Fruit fly (Drosophila melanogaster) whole organism: Measurements from ENCODE around the gene sicily.

ENCODE experiments used
- CG8478 ChIP-seq: fragments of >200 bp; optimal IDR thresholded peaks from 2 replicates; lab custom pipeline; 2018; ENCODE audit warnings: inconsistent platforms
- Dll ChIP-seq: fragments of >200 bp; optimal IDR thresholded peaks from 2 replicates; lab custom pipeline; 2017
- EcR ChIP-seq, 2 experiments: fragments of >200 bp; optimal IDR thresholded peaks; 2 replicates each; lab custom pipeline; 2017; ENCODE audit warnings: missing biosample characterization in 2 of 2, missing genetic modification characterization in 2 of 2, missing genetic modification reagents in 2 of 2
- pan ChIP-seq: fragments of >200 bp; optimal IDR thresholded peaks from 2 replicates; lab custom pipeline; 2017
- psq ChIP-seq: fragments of >200 bp; optimal IDR thresholded peaks from 2 replicates; lab custom pipeline; 2017
- usp ChIP-seq: fragments of >200 bp; optimal IDR thresholded peaks from 2 replicates; lab custom pipeline; 2017; ENCODE audit warnings: missing biosample characterization, missing genetic modification characterization, mixed read lengths

sicily gene

DNA sequence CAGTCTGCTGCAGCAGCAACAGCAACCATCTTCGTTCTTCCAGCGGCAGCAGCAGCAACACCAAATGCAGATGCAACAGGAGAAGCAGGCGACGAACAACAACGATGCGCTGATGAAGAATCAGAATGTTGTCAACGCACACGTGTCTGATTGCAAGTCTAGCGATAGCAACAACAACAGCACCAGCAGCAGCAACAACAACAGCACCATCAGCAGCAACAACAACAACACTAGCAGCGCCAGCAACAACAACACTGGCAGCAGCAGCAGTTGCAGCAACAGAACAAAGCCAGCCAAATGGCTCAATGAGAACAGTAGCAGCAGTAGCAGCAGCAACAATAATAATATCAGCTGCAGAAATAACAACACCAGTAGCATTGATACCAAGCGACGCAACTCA, 3.6 kb downstream of the sicily start:
- no peak for TF ChIP-seq Dll
- no peak for TF ChIP-seq psq (lab: Kevin White, UChicago)
- no peak for TF ChIP-seq EcR (GFP tag; optimal IDR thresholded peaks at IDR 0.05; lab: Kevin White, UChicago)
- no peak for TF ChIP-seq usp (GFP tag; lab: Kevin White, UChicago)
- TF ChIP-seq pan (lab: Kevin White, UChicago), result no peak
- no peak for TF ChIP-seq CG8478 (lab: Kevin White, UChicago)

- TF ChIP-seq Dll (no peak), usp (GFP tag; lab: Kevin White, UChicago) (no peak), CG8478 (lab: Kevin White, UChicago) (no peak), psq (lab: Kevin White, UChicago) (no peak), pan (lab: Kevin White, UChicago) (no peak), EcR (GFP tag; optimal IDR thresholded peaks at IDR 0.05; lab: Kevin White, UChicago) (no peak)
These were observed 13.6 kb downstream of the sicily start, which contains the start of gene Upf1 for dm6 chrX:11905144-11905543. Gene Upf1 (minus strand): TSS chrX:11905371.

DNA sequence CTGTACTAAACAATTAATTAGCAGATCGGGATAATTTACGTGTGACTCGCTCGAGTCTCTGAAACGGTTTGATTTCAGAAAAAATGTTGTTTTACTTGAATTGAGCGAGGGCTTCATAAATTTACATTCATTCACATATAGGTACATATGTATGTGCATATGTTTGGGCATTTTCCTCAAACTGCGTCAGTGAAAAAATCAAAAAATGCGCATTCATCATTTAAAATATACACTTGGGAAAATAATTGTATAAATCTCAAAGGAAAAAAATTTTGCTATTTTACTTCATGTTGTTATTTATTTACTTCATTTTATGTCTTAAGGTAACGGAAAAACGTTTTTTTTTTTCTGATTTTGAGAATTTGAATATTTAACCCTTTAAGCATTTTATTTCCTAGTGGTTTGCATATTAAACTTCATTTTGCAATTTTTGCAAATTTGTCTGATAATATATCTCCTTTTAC, 15.3 kb downstream of the sicily start, which contains the start of gene CG43156:
TSS of gene CG43156 (minus strand) at position 51 of the 464 bp plus-strand sequence.
- no peak for TF ChIP-seq psq (lab: Kevin White, UChicago)
- no peak for TF ChIP-seq EcR (GFP tag; optimal IDR thresholded peaks at IDR 0.05; lab: Kevin White, UChicago)
- no peak for TF ChIP-seq CG8478 (lab: Kevin White, UChicago)
- TF ChIP-seq Dll, result no peak
- no peak for TF ChIP-seq usp (GFP tag; lab: Kevin White, UChicago)
- TF ChIP-seq pan (lab: Kevin White, UChicago), result no peak

dm6 chrX:11913581-11913980, 22.0 kb downstream of the sicily start:
- TF ChIP-seq pan (lab: Kevin White, UChicago) (no peak), usp (GFP tag; lab: Kevin White, UChicago) (no peak), Dll (no peak), CG8478 (lab: Kevin White, UChicago) (no peak), EcR (GFP tag; optimal IDR thresholded peaks at IDR 0.05; lab: Kevin White, UChicago) (no peak), psq (lab: Kevin White, UChicago) (no peak)

dm6 chrX:11915154-11915593, 23.6 kb downstream of the sicily start:
- TF ChIP-seq EcR (GFP tag; optimal IDR thresholded peaks at IDR 0.05; lab: Kevin White, UChicago), result no peak
- TF ChIP-seq pan (lab: Kevin White, UChicago), result no peak
- TF ChIP-seq psq (lab: Kevin White, UChicago), result no peak
- no peak for TF ChIP-seq Dll
- no peak for TF ChIP-seq CG8478 (lab: Kevin White, UChicago)
- no peak for TF ChIP-seq usp (GFP tag; lab: Kevin White, UChicago)

dm6 chrX:11917056-11917633, 25.6 kb downstream of the sicily start, which contains the start of gene pot:
Gene pot (minus strand): TSS chrX:11917260.
- no peak for TF ChIP-seq Dll

DNA sequence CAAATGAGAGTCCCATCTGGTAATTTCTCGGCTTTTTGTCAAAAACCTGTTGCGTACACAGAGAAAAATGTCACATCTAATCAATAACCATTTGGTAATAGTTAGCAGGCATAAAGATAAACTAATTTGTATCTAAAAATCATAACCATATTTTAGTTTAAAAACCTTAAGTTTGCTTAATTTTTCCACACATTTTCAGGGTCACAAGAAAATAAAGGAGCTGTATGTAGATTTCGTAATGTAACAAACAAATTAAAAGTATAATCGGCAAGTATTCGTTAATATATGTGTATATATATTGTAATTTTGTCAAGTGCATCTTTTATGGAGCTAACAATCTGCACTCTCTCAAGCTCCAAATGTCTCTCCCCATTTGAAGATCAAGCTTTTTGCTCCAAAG, 29.4 kb downstream of the sicily start:
- TF ChIP-seq Dll (no peak), pan (lab: Kevin White, UChicago) (no peak), EcR (GFP tag; optimal IDR thresholded peaks at IDR 0.05; lab: Kevin White, UChicago) (no peak), psq (lab: Kevin White, UChicago) (no peak), CG8478 (lab: Kevin White, UChicago) (no peak)

dm6 chrX:11922650-11923237, 31.2 kb downstream of the sicily start:
- TF ChIP-seq pan (lab: Kevin White, UChicago), result no peak
- no peak for TF ChIP-seq Dll
- TF ChIP-seq EcR (GFP tag; optimal IDR thresholded peaks at IDR 0.05; lab: Kevin White, UChicago), result no peak
- TF ChIP-seq psq (lab: Kevin White, UChicago), result no peak
- TF ChIP-seq CG8478 (lab: Kevin White, UChicago), result no peak
- TF ChIP-seq usp (GFP tag; lab: Kevin White, UChicago), result no peak

dm6 chrX:11923698-11924097, 32.2 kb downstream of the sicily start:
- TF ChIP-seq psq (lab: Kevin White, UChicago), result no peak
- no peak for TF ChIP-seq EcR (GFP tag; optimal IDR thresholded peaks at IDR 0.05; lab: Kevin White, UChicago)
- TF ChIP-seq usp (GFP tag; lab: Kevin White, UChicago), result no peak
- no peak for TF ChIP-seq pan (lab: Kevin White, UChicago)
- no peak for TF ChIP-seq CG8478 (lab: Kevin White, UChicago)
- no peak for TF ChIP-seq Dll

DNA sequence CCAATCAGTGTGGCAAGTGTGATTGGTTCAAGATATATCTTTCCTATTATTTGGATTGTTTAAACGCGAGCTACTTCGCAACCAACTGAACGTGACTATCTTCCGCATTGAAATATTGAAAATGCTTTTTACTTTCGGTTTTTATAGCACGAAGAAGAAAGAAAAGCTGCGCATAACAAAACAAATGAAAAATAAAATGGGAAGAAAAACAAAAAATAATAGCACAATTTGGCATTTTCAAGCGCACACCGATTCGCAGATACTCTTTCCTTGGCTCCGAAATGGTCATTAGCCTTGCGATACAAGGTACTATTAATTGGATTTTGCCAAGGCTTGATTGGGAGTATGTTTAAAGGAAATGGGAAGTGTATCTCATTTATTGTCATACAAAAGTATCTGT, 33.0 kb downstream of the sicily start, which contains the start of gene Sclp:
TSS of gene Sclp (minus strand) at position 101 of the 400 bp plus-strand sequence.
- TF ChIP-seq CG8478 (lab: Kevin White, UChicago), result no peak
- no peak for TF ChIP-seq EcR (GFP tag; optimal IDR thresholded peaks at IDR 0.05; lab: Kevin White, UChicago)
- TF ChIP-seq usp (GFP tag; lab: Kevin White, UChicago), result no peak
- TF ChIP-seq pan (lab: Kevin White, UChicago), result no peak

dm6 chrX:11925213-11925612, 33.7 kb downstream of the sicily start:
- TF ChIP-seq EcR (GFP tag; optimal IDR thresholded peaks at IDR 0.05; lab: Kevin White, UChicago) (no peak), Dll (no peak), psq (lab: Kevin White, UChicago) (no peak), pan (lab: Kevin White, UChicago) (no peak), CG8478 (lab: Kevin White, UChicago) (no peak), usp (GFP tag; lab: Kevin White, UChicago) (no peak)

DNA sequence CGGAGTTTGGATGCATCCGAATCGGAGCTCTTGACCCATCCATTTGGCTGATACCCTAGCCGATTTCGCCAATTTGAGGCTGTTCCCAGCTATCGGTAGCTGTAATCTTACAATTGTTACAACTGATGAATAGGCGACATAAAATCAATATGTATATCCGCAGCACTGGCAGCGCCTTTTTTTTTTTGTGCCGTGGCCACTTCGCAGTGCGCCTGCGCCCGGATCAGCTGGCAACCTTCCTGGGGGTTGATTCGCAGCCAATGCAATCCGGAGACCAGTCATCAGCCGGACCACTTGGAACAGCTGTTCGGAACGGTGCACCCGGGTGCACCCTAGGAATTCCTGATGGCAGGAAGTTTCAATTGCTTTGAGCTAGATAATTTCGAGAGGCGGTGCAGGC, 39.2 kb downstream of the sicily start, which contains the start of gene Pdzd8:
TSS of gene Pdzd8 (minus strand) at position 125 of the 400 bp plus-strand sequence.
- TF ChIP-seq CG8478 (lab: Kevin White, UChicago), result no peak
- no peak for TF ChIP-seq Dll
- TF ChIP-seq usp (GFP tag; lab: Kevin White, UChicago), result no peak
- no peak for TF ChIP-seq psq (lab: Kevin White, UChicago)
- no peak for TF ChIP-seq EcR (GFP tag; optimal IDR thresholded peaks at IDR 0.05; lab: Kevin White, UChicago)
- TF ChIP-seq pan (lab: Kevin White, UChicago), result no peak
